In genomic region chrIII:8658367-8658761, ce11 we compare ENCODE assay signal across 5 worm cellular contexts.
TF ChIP-seq lines count a peak whose summit lies in the region.

No protein-coding gene starts in this region.

TF ChIP-seq in whole organism, L1 larva, 84 proteins besides CTCF, POLR2A, EP300 and RAD21 (continued from another document and continues in another):
- TF ChIP-seq swsn-7 (tag; optimal IDR thresholded peaks at IDR 0.05; lab: Kevin White, UChicago), result peak; percentile 88
- TF ChIP-seq lin-35 (GFP tag; optimal IDR thresholded peaks at IDR 0.05; lab: Kevin White, UChicago), result peak; percentile 67 to 85
- peak; percentile 73 for TF ChIP-seq lir-3 (tag; optimal IDR thresholded peaks at IDR 0.05; lab: Kevin White, UChicago; ENCODE audit: poor library complexity)
- peak; percentile 96 for TF ChIP-seq nhr-90 (tag; optimal IDR thresholded peaks at IDR 0.05; lab: Kevin White, UChicago; ENCODE audit: poor library complexity)
- TF ChIP-seq nhr-20 (tag; optimal IDR thresholded peaks at IDR 0.05; lab: Kevin White, UChicago), result peak; percentile 98
- peak; percentile 38 to 68 (median 57) for TF ChIP-seq dpl-1 (GFP tag; optimal IDR thresholded peaks at IDR 0.05; lab: Kevin White, UChicago)
- TF ChIP-seq elt-3 (tag; optimal IDR thresholded peaks at IDR 0.05; lab: Kevin White, UChicago), result peak in 5 of 6 experiments; percentile 63 to 95 (median 91)
- peak; percentile 68 for TF ChIP-seq hpl-2 (GFP tag; optimal IDR thresholded peaks at IDR 0.05; lab: Kevin White, UChicago)
- no peak for TF ChIP-seq fkh-4 (tag; optimal IDR thresholded peaks at IDR 0.05; lab: Kevin White, UChicago; ENCODE audit: borderline replicate concordance)
- TF ChIP-seq fos-1 (tag; optimal IDR thresholded peaks at IDR 0.05; lab: Kevin White, UChicago), result peak; percentile 83
- TF ChIP-seq ceh-82 (tag; optimal IDR thresholded peaks at IDR 0.05; lab: Kevin White, UChicago), result peak; percentile 24 to 56 (median 47)
- peak; percentile 96 for TF ChIP-seq mep-1 (tag; optimal IDR thresholded peaks at IDR 0.05; lab: Kevin White, UChicago)
- TF ChIP-seq nhr-12 (tag; optimal IDR thresholded peaks at IDR 0.05; lab: Kevin White, UChicago), result no peak
- peak; percentile 99 for TF ChIP-seq nhr-85 (tag; lab: Kevin White, UChicago)
- TF ChIP-seq jun-1 (tag; optimal IDR thresholded peaks at IDR 0.05; lab: Kevin White, UChicago), result peak; percentile 69
- TF ChIP-seq ztf-11 (tag; optimal IDR thresholded peaks at IDR 0.05; lab: Kevin White, UChicago), result no peak
- TF ChIP-seq lin-39 (tag; optimal IDR thresholded peaks at IDR 0.05; lab: Kevin White, UChicago), result peak; percentile 32
- TF ChIP-seq grh-1 (GFP tag; IDR thresholded peaks at IDR 0.05; lab: Robert Waterston, UW), result peak; percentile 74
- peak; percentile 32 for TF ChIP-seq aly-2 (tag; optimal IDR thresholded peaks at IDR 0.05; lab: Kevin White, UChicago)
- TF ChIP-seq nhr-77 (tag; optimal IDR thresholded peaks at IDR 0.05; lab: Kevin White, UChicago), result peak; percentile 89
- peak; percentile 87 for TF ChIP-seq nhr-47 (tag; optimal IDR thresholded peaks at IDR 0.05; lab: Kevin White, UChicago)
- peak; percentile 87 for TF ChIP-seq dsc-1 (tag; optimal IDR thresholded peaks at IDR 0.05; lab: Kevin White, UChicago)
- TF ChIP-seq ets-5 (GFP tag; IDR thresholded peaks at IDR 0.05; lab: Robert Waterston, UW), result no peak
- peak; percentile 18 for TF ChIP-seq sup-37 (GFP tag; optimal IDR thresholded peaks at IDR 0.05; lab: Kevin White, UChicago)
- peak; percentile 71 for TF ChIP-seq C04F5.9 (tag; optimal IDR thresholded peaks at IDR 0.05; lab: Kevin White, UChicago)
- peak; percentile 89 for TF ChIP-seq ztf-4 (tag; optimal IDR thresholded peaks at IDR 0.05; lab: Kevin White, UChicago)

TF ChIP-seq in whole organism, L2 larva, 48 proteins besides CTCF, POLR2A, EP300 and RAD21 (continued from another document):
- TF ChIP-seq mab-5 (tag; optimal IDR thresholded peaks at IDR 0.05; lab: Kevin White, UChicago), result peak; percentile 53
- no peak for TF ChIP-seq dmd-4 (tag; optimal IDR thresholded peaks at IDR 0.05; lab: Kevin White, UChicago)
- TF ChIP-seq ztf-1 (GFP tag; conservative IDR thresholded peaks at IDR 0.05; lab: Robert Waterston, UW), result no peak
- peak; percentile 95 for TF ChIP-seq sma-9 (GFP tag; optimal IDR thresholded peaks at IDR 0.05; lab: Kevin White, UChicago)
- TF ChIP-seq sma-9 (tag; optimal IDR thresholded peaks at IDR 0.05; lab: Kevin White, UChicago), result no peak
- TF ChIP-seq egl-27 (tag; optimal IDR thresholded peaks at IDR 0.05; lab: Kevin White, UChicago), result peak; percentile 53
- TF ChIP-seq gmeb-1 (tag; optimal IDR thresholded peaks at IDR 0.05; lab: Kevin White, UChicago), result peak; percentile 82
- TF ChIP-seq nhr-10 (tag; optimal IDR thresholded peaks at IDR 0.05; lab: Kevin White, UChicago), result no peak
- TF ChIP-seq elt-1 (tag; optimal IDR thresholded peaks at IDR 0.05; lab: Kevin White, UChicago), result no peak
- no peak for TF ChIP-seq peb-1 (tag; optimal IDR thresholded peaks at IDR 0.05; lab: Kevin White, UChicago)
- peak; percentile 92 for TF ChIP-seq sem-4 (tag; optimal IDR thresholded peaks at IDR 0.05; lab: Kevin White, UChicago)
- peak; percentile 94 for TF ChIP-seq Y55F3AM.14 (GFP tag; optimal IDR thresholded peaks at IDR 0.05; lab: Kevin White, UChicago)
- TF ChIP-seq unc-39 (tag; optimal IDR thresholded peaks at IDR 0.05; lab: Kevin White, UChicago), result no peak
- peak; percentile 98 for TF ChIP-seq F13H6.1 (tag; optimal IDR thresholded peaks at IDR 0.05; lab: Kevin White, UChicago)
- TF ChIP-seq unc-55 (GFP tag; optimal IDR thresholded peaks at IDR 0.05; lab: Kevin White, UChicago), result peak; percentile 95
- TF ChIP-seq R02D3.7 (tag; optimal IDR thresholded peaks at IDR 0.05; lab: Kevin White, UChicago), result no peak

TF ChIP-seq in whole organism, L3 larva, 47 proteins besides CTCF, POLR2A, EP300 and RAD21 (continued from another document):
- TF ChIP-seq nhr-23 (tag; optimal IDR thresholded peaks at IDR 0.05; lab: Kevin White, UChicago) (peak; percentile 96), mml-1 (tag; optimal IDR thresholded peaks at IDR 0.05; lab: Kevin White, UChicago) (peak; percentile 79), nhr-12 (tag; optimal IDR thresholded peaks at IDR 0.05; lab: Kevin White, UChicago) (no peak), ceh-28 (tag; optimal IDR thresholded peaks at IDR 0.05; lab: Kevin White, UChicago) (peak; percentile 79), fos-1 (tag; optimal IDR thresholded peaks at IDR 0.05; lab: Kevin White, UChicago) (no peak), mdl-1 (tag; optimal IDR thresholded peaks at IDR 0.05; lab: Kevin White, UChicago) (peak; percentile 78), nhr-43 (tag; optimal IDR thresholded peaks at IDR 0.05; lab: Kevin White, UChicago; ENCODE audit: poor library complexity, severe bottlenecking) (peak; percentile 93), unc-39 (tag; optimal IDR thresholded peaks at IDR 0.05; lab: Kevin White, UChicago) (no peak), zag-1 (tag; optimal IDR thresholded peaks at IDR 0.05; lab: Kevin White, UChicago) (no peak), skn-1 (tag; optimal IDR thresholded peaks at IDR 0.05; lab: Kevin White, UChicago) (peak; percentile 80), egl-27 (tag; optimal IDR thresholded peaks at IDR 0.05; lab: Kevin White, UChicago) (peak; percentile 58), snpc-4 (tag; optimal IDR thresholded peaks at IDR 0.05; lab: Kevin White, UChicago) (peak; percentile 74), unc-62 (GFP tag; optimal IDR thresholded peaks at IDR 0.05; lab: Kevin White, UChicago) (peak; percentile 84)
TF ChIP-seq in whole organism, L3 larva: peak in this region for 30.

TF ChIP-seq in whole organism, L4 larva, 104 proteins besides CTCF, POLR2A, EP300 and RAD21 (continued from another document and continues in another):
- TF ChIP-seq nhr-11 (tag; optimal IDR thresholded peaks at IDR 0.05; lab: Kevin White, UChicago) (peak; percentile 98), tag-97 (GFP tag; IDR thresholded peaks at IDR 0.05; lab: Robert Waterston, UW) (no peak), mdl-1 (tag; optimal IDR thresholded peaks at IDR 0.05; lab: Kevin White, UChicago) (peak; percentile 66 to 97), daf-8 (GFP tag; IDR thresholded peaks at IDR 0.05; lab: Robert Waterston, UW) (no peak), zfp-2 (tag; optimal IDR thresholded peaks at IDR 0.05; lab: Kevin White, UChicago) (no peak), madf-5 (GFP tag; IDR thresholded peaks at IDR 0.05; lab: Robert Waterston, UW) (no peak), ZK337.2 (GFP tag; IDR thresholded peaks at IDR 0.05; lab: Robert Waterston, UW) (no peak), nhr-237 (tag; optimal IDR thresholded peaks at IDR 0.05; lab: Kevin White, UChicago) (no peak), lin-38 (GFP tag; IDR thresholded peaks at IDR 0.05; lab: Robert Waterston, UW) (peak; percentile 49), aha-1 (tag; lab: Kevin White, UChicago) (peak; percentile 70), F37D6.2 (tag; optimal IDR thresholded peaks at IDR 0.05; lab: Kevin White, UChicago) (peak; percentile 19), rbr-2 (tag; optimal IDR thresholded peaks at IDR 0.05; lab: Kevin White, UChicago) (peak; percentile 90), dve-1 (tag; optimal IDR thresholded peaks at IDR 0.05; lab: Kevin White, UChicago; ENCODE audit: insufficient read depth) (peak; percentile 96), ceh-82 (tag; optimal IDR thresholded peaks at IDR 0.05; lab: Kevin White, UChicago) (no peak), ztf-11 (tag; optimal IDR thresholded peaks at IDR 0.05; lab: Kevin White, UChicago) (no peak), ctbp-1 (GFP tag; IDR thresholded peaks at IDR 0.05; lab: Robert Waterston, UW) (peak; percentile 71), Y5F2A.4 (GFP tag; optimal IDR thresholded peaks at IDR 0.05; lab: Kevin White, UChicago) (no peak), madf-9 (GFP tag; conservative IDR thresholded peaks at IDR 0.05; lab: Robert Waterston, UW) (peak; percentile 44), Y75B8A.6 (GFP tag; IDR thresholded peaks at IDR 0.05; lab: Robert Waterston, UW) (no peak), hlh-11 (tag; optimal IDR thresholded peaks at IDR 0.05; lab: Kevin White, UChicago) (peak; percentile 99), nhr-42 (GFP tag; IDR thresholded peaks at IDR 0.05; lab: Robert Waterston, UW) (peak; percentile 60; the same call in 1 of the 2 replicates), dmd-8 (GFP tag; IDR thresholded peaks at IDR 0.05; lab: Robert Waterston, UW) (no peak), nhr-102 (tag; optimal IDR thresholded peaks at IDR 0.05; lab: Kevin White, UChicago) (peak; percentile 94), saeg-2 (GFP tag; IDR thresholded peaks at IDR 0.05; lab: Robert Waterston, UW) (peak; percentile 64; the same call in 1 of the 2 replicates), lin-29 (GFP tag; IDR thresholded peaks at IDR 0.05; lab: Robert Waterston, UW) (no peak), ama-1 (optimal IDR thresholded peaks at IDR 0.05; lab: Kevin White, UChicago) (peak; percentile 79), snpc-1.2 (GFP tag; IDR thresholded peaks at IDR 0.05; lab: Robert Waterston, UW) (no peak), R02D3.7 (tag; optimal IDR thresholded peaks at IDR 0.05; lab: Kevin White, UChicago) (no peak), nhr-6 (tag; optimal IDR thresholded peaks at IDR 0.05; lab: Kevin White, UChicago) (no peak), pha-4 (GFP tag; IDR thresholded peaks at IDR 0.05; lab: Robert Waterston, UW) (peak; percentile 77), pha-4 (tag; optimal IDR thresholded peaks at IDR 0.05; lab: Kevin White, UChicago) (peak; percentile 97), jun-1 (tag; optimal IDR thresholded peaks at IDR 0.05; lab: Kevin White, UChicago) (peak; percentile 49), ceh-28 (tag; optimal IDR thresholded peaks at IDR 0.05; lab: Kevin White, UChicago) (peak; percentile 32), lin-15B (tag; optimal IDR thresholded peaks at IDR 0.05; lab: Kevin White, UChicago) (no peak), ceh-20 (GFP tag; IDR thresholded peaks at IDR 0.05; lab: Robert Waterston, UW) (peak; percentile 92; the same call in 1 of the 2 replicates), mep-1 (tag; optimal IDR thresholded peaks at IDR 0.05; lab: Kevin White, UChicago) (peak; percentile 90), zag-1 (tag; optimal IDR thresholded peaks at IDR 0.05; lab: Kevin White, UChicago) (no peak), hif-1 (tag; optimal IDR thresholded peaks at IDR 0.05; lab: Kevin White, UChicago) (peak; percentile 88 to 90), gei-8 (GFP tag; optimal IDR thresholded peaks at IDR 0.05; lab: Kevin White, UChicago) (peak; percentile 84), nhr-25 (tag; optimal IDR thresholded peaks at IDR 0.05; lab: Kevin White, UChicago; ENCODE audit: borderline replicate concordance, insufficient read depth) (peak; percentile 72), nhr-10 (tag; optimal IDR thresholded peaks at IDR 0.05; lab: Kevin White, UChicago) (peak; percentile 80), unc-39 (tag; optimal IDR thresholded peaks at IDR 0.05; lab: Kevin White, UChicago) (no peak)

TF ChIP-seq in whole organism, young adult, 124 proteins besides CTCF, POLR2A, EP300 and RAD21 (continued from another document and continues in another):
- TF ChIP-seq F37B4.10 (GFP tag; IDR thresholded peaks at IDR 0.05; lab: Robert Waterston, UW) (no peak), egrh-3 (GFP tag; IDR thresholded peaks at IDR 0.05; lab: Robert Waterston, UW) (0 out of 2 replicates have a peak, but pooled peaks have one; percentile 8), somi-1 (GFP tag; optimal IDR thresholded peaks at IDR 0.05; lab: Kevin White, UChicago) (peak; percentile 94), madf-10 (tag; optimal IDR thresholded peaks at IDR 0.05; lab: Kevin White, UChicago) (peak; percentile 45), ama-1 (optimal IDR thresholded peaks at IDR 0.05; lab: Kevin White, UChicago) (peak; percentile 9), ama-1 (GFP tag; optimal IDR thresholded peaks at IDR 0.05; lab: Kevin White, UChicago) (no peak), zfh-2 (GFP tag; conservative IDR thresholded peaks at IDR 0.05; lab: Robert Waterston, UW) (no peak), tbp1 (GFP tag; optimal IDR thresholded peaks at IDR 0.05; lab: Kevin White, UChicago) (peak; percentile 68), ZK185.1 (tag; optimal IDR thresholded peaks at IDR 0.05; lab: Kevin White, UChicago; ENCODE audit: poor library complexity, severe bottlenecking) (peak; percentile 39), ztf-6 (GFP tag; IDR thresholded peaks at IDR 0.05; lab: Robert Waterston, UW) (no peak), ceh-91 (GFP tag; IDR thresholded peaks at IDR 0.05; lab: Robert Waterston, UW) (no peak), T07F8.4 (tag; optimal IDR thresholded peaks at IDR 0.05; lab: Kevin White, UChicago) (no peak), hlh-26 (GFP tag; conservative IDR thresholded peaks at IDR 0.05; lab: Robert Waterston, UW) (no peak), Y79H2A.3 (GFP tag; conservative IDR thresholded peaks at IDR 0.05; lab: Robert Waterston, UW) (no peak), madf-6 (GFP tag; IDR thresholded peaks at IDR 0.05; lab: Robert Waterston, UW) (no peak), dox-1 (GFP tag; IDR thresholded peaks at IDR 0.05; lab: Robert Waterston, UW) (peak; percentile 52; the same call in 1 of the 2 replicates), F39B2.1 (GFP tag; IDR thresholded peaks at IDR 0.05; lab: Robert Waterston, UW) (no peak), zim-3 (tag; optimal IDR thresholded peaks at IDR 0.05; lab: Kevin White, UChicago) (no peak), ekl-4 (GFP tag; IDR thresholded peaks at IDR 0.05; lab: Robert Waterston, UW) (0 out of 2 replicates have a peak, but pooled peaks have one; percentile 18), madf-3 (GFP tag; IDR thresholded peaks at IDR 0.05; lab: Robert Waterston, UW) (0 out of 2 replicates have a peak, but pooled peaks have one; percentile 11), rpc-1 (optimal IDR thresholded peaks at IDR 0.05; lab: Kevin White, UChicago) (no peak), rpc-1 (tag; optimal IDR thresholded peaks at IDR 0.05; lab: Kevin White, UChicago) (no peak), pha-4 (tag; optimal IDR thresholded peaks at IDR 0.05; lab: Kevin White, UChicago) (no peak), egl-44 (GFP tag; IDR thresholded peaks at IDR 0.05; lab: Robert Waterston, UW) (no peak), unc-130 (GFP tag; optimal IDR thresholded peaks at IDR 0.05; lab: Kevin White, UChicago) (no peak), nfyb-1 (GFP tag; IDR thresholded peaks at IDR 0.05; lab: Robert Waterston, UW) (peak; percentile 72; the same call in 1 of the 2 replicates), sptf-2 (GFP tag; optimal IDR thresholded peaks at IDR 0.05; lab: Kevin White, UChicago) (no peak), F55B11.4 (tag; optimal IDR thresholded peaks at IDR 0.05; lab: Kevin White, UChicago; ENCODE audit: borderline replicate concordance, insufficient read depth) (no peak), snpc-4 (GFP tag; optimal IDR thresholded peaks at IDR 0.05; lab: Kevin White, UChicago) (no peak), snpc-4 (tag; optimal IDR thresholded peaks at IDR 0.05; lab: Kevin White, UChicago) (peak in 3 of 4 experiments; percentile 52 to 64 (median 60)), dpff-1 (tag; optimal IDR thresholded peaks at IDR 0.05; lab: Kevin White, UChicago) (no peak), mxl-1 (tag; optimal IDR thresholded peaks at IDR 0.05; lab: Kevin White, UChicago) (no peak), fkh-3 (tag; optimal IDR thresholded peaks at IDR 0.05; lab: Kevin White, UChicago) (no peak), ztf-26 (tag; optimal IDR thresholded peaks at IDR 0.05; lab: Kevin White, UChicago) (peak; percentile 93), lin-26 (GFP tag; IDR thresholded peaks at IDR 0.05; lab: Robert Waterston, UW) (no peak), mcd-1 (GFP tag; IDR thresholded peaks at IDR 0.05; lab: Robert Waterston, UW) (peak; percentile 46; the same call in 1 of the 2 replicates), B0261.1 (tag; optimal IDR thresholded peaks at IDR 0.05; lab: Kevin White, UChicago) (peak; percentile 9), F22D6.2 (tag; optimal IDR thresholded peaks at IDR 0.05; lab: Kevin White, UChicago) (peak; percentile 80), lin-40 (tag; optimal IDR thresholded peaks at IDR 0.05; lab: Kevin White, UChicago) (peak; percentile 91), mel-28 (tag; optimal IDR thresholded peaks at IDR 0.05; lab: Kevin White, UChicago; ENCODE audit: borderline replicate concordance) (no peak), Y53F4B.3 (GFP tag; IDR thresholded peaks at IDR 0.05; lab: Robert Waterston, UW) (no peak), akir-1 (GFP tag; optimal IDR thresholded peaks at IDR 0.05; lab: Kevin White, UChicago) (no peak), C17E4.6 (GFP tag; IDR thresholded peaks at IDR 0.05; lab: Robert Waterston, UW) (no peak), K12H6.12 (tag; optimal IDR thresholded peaks at IDR 0.05; lab: Kevin White, UChicago) (peak; percentile 96), nhr-80 (tag; optimal IDR thresholded peaks at IDR 0.05; lab: Kevin White, UChicago) (peak; percentile 81), let-526 (GFP tag; IDR thresholded peaks at IDR 0.05; lab: Robert Waterston, UW) (peak; percentile 53; the same call in 1 of the 2 replicates), Y95B8A.8 (GFP tag; IDR thresholded peaks at IDR 0.05; lab: Robert Waterston, UW) (no peak)
